Fruit fly (Drosophila melanogaster) whole organism, pupa: ENCODE data around the gene CG10301.

ENCODE experiments used
- CG12605 ChIP-seq: fragments of 200-800 bp; sonication (Bioruptor generic); IDR thresholded peaks from 2 replicates; pipeline ENCODE4 v1.3.6; 2022; ENCODE audit warnings: missing biosample characterization, missing genetic modification characterization
- CG4496 ChIP-seq: fragments of 200-800 bp; sonication (Bioruptor generic); IDR thresholded peaks from 3 replicates; pipeline ENCODE4 v1.3.6; 2022; ENCODE audit warnings: missing biosample characterization, missing genetic modification characterization
- CG8159 ChIP-seq: fragments of 200-800 bp; sonication (Bioruptor generic); optimal IDR thresholded peaks from 3 replicates; lab custom pipeline; 2018; ENCODE audit warnings: missing biosample characterization, mild to moderate bottlenecking, missing genetic modification characterization, moderate library complexity
- CG9948 ChIP-seq: fragments of 200-800 bp; sonication (Bioruptor generic); optimal IDR thresholded peaks from 2 replicates; lab custom pipeline; 2018; ENCODE audit warnings: missing biosample characterization, mild to moderate bottlenecking, missing genetic modification characterization, moderate library complexity
- Ets98B ChIP-seq: fragments of 200-800 bp; sonication (Bioruptor generic); IDR thresholded peaks from 2 replicates; pipeline ENCODE4 v1.3.6; 2022; ENCODE audit warnings: missing biosample characterization, missing genetic modification characterization
- Snoo ChIP-seq: fragments of 200-800 bp; sonication (Bioruptor generic); optimal IDR thresholded peaks from 3 replicates; lab custom pipeline; 2017; ENCODE audit warnings: missing biosample characterization, mild to moderate bottlenecking, missing genetic modification characterization, inconsistent platforms
- fd96Ca ChIP-seq: fragments of 200-800 bp; sonication (Bioruptor generic); IDR thresholded peaks from 3 replicates; pipeline ENCODE4 v1.3.6; 2022; ENCODE audit warnings: missing biosample characterization, missing genetic modification characterization
- gl ChIP-seq: fragments of 200-800 bp; sonication (Bioruptor generic); optimal IDR thresholded peaks from 2 replicates; lab custom pipeline; 2018; ENCODE audit warnings: missing biosample characterization, mild to moderate bottlenecking, missing genetic modification characterization

- TF ChIP-seq CG4496 (GFP tag; lab: Robert Waterston, UW) (peak; percentile 76; the same call in 2 of the 3 replicates), Snoo (tag; lab: Kevin White, UChicago) (no peak), fd96Ca (GFP tag; lab: Robert Waterston, UW) (0 out of 3 replicates have a peak, but pooled peaks have one; percentile 25), gl (tag; lab: Kevin White, UChicago) (peak; percentile 62), CG8159 (tag; lab: Kevin White, UChicago) (peak; percentile 49), CG9948 (tag; lab: Kevin White, UChicago) (peak; percentile 7), CG12605 (GFP tag; lab: Robert Waterston, UW) (peak; percentile 85), Ets98B (peak; percentile 71; the same call in 1 of the 2 replicates)
Observed at dm6 chr3R:23728086-23728485, 18.1 kb downstream of the CG10301 start.
